Fruit fly (Drosophila melanogaster) whole organism: ENCODE data around the gene cmb.

Experiments
- CG8478 ChIP-seq: fragments of >200 bp; optimal IDR thresholded peaks from 2 replicates; lab custom pipeline; 2018; ENCODE audit warnings: inconsistent platforms
- Dll ChIP-seq: fragments of >200 bp; optimal IDR thresholded peaks from 2 replicates; lab custom pipeline; 2017
- EcR ChIP-seq, 2 experiments: fragments of >200 bp; optimal IDR thresholded peaks; 2 replicates each; lab custom pipeline; 2017; ENCODE audit warnings: missing biosample characterization in 2 of 2, missing genetic modification characterization in 2 of 2, missing genetic modification reagents in 2 of 2
- pan ChIP-seq: fragments of >200 bp; optimal IDR thresholded peaks from 2 replicates; lab custom pipeline; 2017
- psq ChIP-seq: fragments of >200 bp; optimal IDR thresholded peaks from 2 replicates; lab custom pipeline; 2017
- usp ChIP-seq: fragments of >200 bp; optimal IDR thresholded peaks from 2 replicates; lab custom pipeline; 2017; ENCODE audit warnings: missing biosample characterization, missing genetic modification characterization, mixed read lengths

cmb gene

DNA sequence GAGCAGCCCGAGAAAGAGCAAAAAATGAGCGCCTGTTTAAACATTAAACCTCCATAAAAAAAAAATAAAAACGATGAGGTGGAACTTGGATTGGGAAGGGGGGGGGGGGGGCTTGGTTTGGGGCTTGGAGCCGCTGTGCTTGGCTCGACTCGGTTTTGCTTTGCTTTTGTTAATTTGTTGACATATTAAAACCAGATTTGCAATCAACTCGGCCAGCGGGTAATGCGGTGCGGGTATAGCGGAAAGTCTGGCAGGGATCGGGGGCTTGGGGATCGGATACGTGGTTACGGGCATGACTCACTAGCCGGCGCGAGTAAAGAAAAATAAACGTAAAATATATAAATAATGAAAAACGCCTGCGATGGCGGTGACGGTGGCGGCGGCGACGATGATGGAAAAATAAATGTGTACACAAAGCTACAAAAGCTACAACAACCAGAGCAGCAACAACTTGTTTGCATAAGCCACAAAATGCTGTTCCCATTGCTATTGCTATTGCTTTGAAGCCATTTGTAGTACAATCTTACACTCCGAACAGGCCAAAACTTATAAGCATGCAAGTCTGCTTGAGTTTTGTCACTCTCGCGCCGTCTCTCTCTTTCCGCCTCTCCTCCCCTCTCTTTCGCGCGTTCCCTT is 55.4 kb downstream of the cmb start:
- no peak for TF ChIP-seq pan (lab: Kevin White, UChicago)
- no peak for TF ChIP-seq usp (GFP tag; lab: Kevin White, UChicago)
- TF ChIP-seq psq (lab: Kevin White, UChicago): no peak
- TF ChIP-seq EcR (GFP tag; optimal IDR thresholded peaks at IDR 0.05; lab: Kevin White, UChicago): no peak
- TF ChIP-seq CG8478: no peak
- no peak for TF ChIP-seq Dll (lab: Kevin White, UChicago)
